Worm (Caenorhabditis elegans): ENCODE data around the gene nspd-5.

- TF ChIP-seq pqm-1 (tag; optimal IDR thresholded peaks at IDR 0.05) (no peak), egl-27 (tag; optimal IDR thresholded peaks at IDR 0.05) (no peak), Y105C5A.15 (GFP tag; IDR thresholded peaks at IDR 0.05) (no peak), nhr-11 (tag; optimal IDR thresholded peaks at IDR 0.05) (no peak), ztf-11 (tag; optimal IDR thresholded peaks at IDR 0.05) (no peak), mdl-1 (tag; optimal IDR thresholded peaks at IDR 0.05) (no peak), mes-2 (tag; optimal IDR thresholded peaks at IDR 0.05; ENCODE audit: poor library complexity, severe bottlenecking) (no peak), fos-1 (tag; optimal IDR thresholded peaks at IDR 0.05) (no peak), nhr-77 (tag; optimal IDR thresholded peaks at IDR 0.05) (no peak)
Measured at ce11 chrII:4818780-4819179, 41.4 kb downstream of the nspd-5 start.
